Worm (Caenorhabditis elegans): ENCODE results near the gene spig-7.

- TF ChIP-seq W03F9.2 (tag; optimal IDR thresholded peaks at IDR 0.05) (no peak), him-1 (tag; optimal IDR thresholded peaks at IDR 0.05) (no peak), dao-5 (tag; optimal IDR thresholded peaks at IDR 0.05) (no peak)
Measured at ce11 chrV:1472569-1472968, 22.0 kb upstream of the spig-7 start.
